Fruit fly (Drosophila melanogaster) whole organism, prepupa: ENCODE measurements around the gene SdhAL.

ENCODE experiments used
- CG8119 ChIP-seq: fragments of 200-800 bp; sonication (Bioruptor generic); IDR thresholded peaks from 3 replicates; pipeline ENCODE4 v1.3.6; 2022; ENCODE audit warnings: missing biosample characterization, missing genetic modification characterization
- Smox ChIP-seq: fragments of 200-800 bp; sonication (Bioruptor generic); optimal IDR thresholded peaks from 3 replicates; lab custom pipeline; 2016; ENCODE audit warnings: missing biosample characterization, missing genetic modification characterization
- acj6 ChIP-seq: fragments of 200-800 bp; sonication (Bioruptor generic); optimal IDR thresholded peaks from 3 replicates; lab custom pipeline; 2016; ENCODE audit warnings: missing biosample characterization, missing genetic modification characterization
- esn ChIP-seq: fragments of 200-800 bp; sonication (Bioruptor generic); optimal IDR thresholded peaks from 2 replicates; lab custom pipeline; 2016; ENCODE audit warnings: missing biosample characterization, mild to moderate bottlenecking, missing genetic modification characterization, moderate library complexity
- pdm3 ChIP-seq: fragments of 200-800 bp; sonication (Bioruptor generic); optimal IDR thresholded peaks from 3 replicates; lab custom pipeline; 2016; ENCODE audit warnings: missing biosample characterization, missing genetic modification characterization
- salr ChIP-seq, 2 experiments: fragments of 200-800 bp; sonication (Bioruptor generic); optimal IDR thresholded peaks; 3 replicates each; lab custom pipeline; 2016 to 2018; ENCODE audit warnings: missing biosample characterization in 2 of 2, missing genetic modification characterization in 2 of 2, mild to moderate bottlenecking in 1 of 2

SdhAL gene

DNA sequence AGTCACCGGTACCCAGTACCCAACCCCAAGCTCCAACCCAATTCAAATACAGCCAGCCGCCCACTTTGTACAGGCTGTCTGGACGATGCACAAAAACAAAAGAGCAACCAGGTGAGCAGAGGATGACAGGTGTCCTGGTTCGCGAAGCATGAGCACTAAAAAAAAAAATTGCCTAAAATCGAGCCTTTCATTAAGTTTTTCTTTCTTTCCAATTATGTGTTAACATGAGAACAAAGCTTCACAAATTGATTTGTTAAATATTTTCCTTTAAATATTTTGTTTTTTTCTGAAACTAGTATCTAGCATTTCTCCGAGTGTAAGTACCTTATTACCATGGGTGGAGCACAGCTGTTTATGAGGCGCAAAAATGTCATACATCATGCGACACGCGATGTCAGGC, 49.8 kb downstream of the SdhAL start (continued):
- 0 out of 3 replicates have a peak, but pooled peaks have one; percentile 42 for TF ChIP-seq CG8119
- TF ChIP-seq salr (GFP tag; optimal IDR thresholded peaks at IDR 0.05; lab: Kevin White, UChicago): peak in 1 of 2 experiments; percentile 13
- TF ChIP-seq acj6 (GFP tag; lab: Kevin White, UChicago): peak; percentile 1
- TF ChIP-seq pdm3: peak; percentile 17
- peak; percentile 17 for TF ChIP-seq Smox (GFP tag; lab: Kevin White, UChicago)
- TF ChIP-seq esn: no peak
